Worm (Caenorhabditis elegans) whole organism, young adult: Measurements from ENCODE around the gene ZK637.14.

Experiments
- B0019.2 ChIP-seq: fragments of 200-800 bp; sonication (Bioruptor generic); conservative IDR thresholded peaks from 2 replicates; pipeline ENCODE4 v1.3.6; 2022; ENCODE audit warnings: missing genetic modification reagents, missing genetic modification characterization, missing compliant biosample characterization
- C06A6.2 ChIP-seq: fragments of 200-800 bp; sonication (Bioruptor generic); conservative IDR thresholded peaks from 2 replicates; pipeline ENCODE4 v1.3.6; 2022; ENCODE audit warnings: missing genetic modification characterization, missing compliant biosample characterization
- F37B4.10 ChIP-seq: fragments of 200-800 bp; sonication (Bioruptor generic); IDR thresholded peaks from 2 replicates; pipeline ENCODE4 v1.3.6; 2022; ENCODE audit warnings: missing genetic modification characterization, missing compliant biosample characterization
- K12H6.12 ChIP-seq: fragments of 200-800 bp; sonication (Bioruptor generic); optimal IDR thresholded peaks from 2 replicates; lab custom pipeline; 2018; ENCODE audit warnings: mild to moderate bottlenecking, missing genetic modification characterization, missing compliant biosample characterization
- akir-1 ChIP-seq: fragments of 200-800 bp; sonication (Bioruptor generic); optimal IDR thresholded peaks from 2 replicates; lab custom pipeline; 2018; ENCODE audit warnings: mild to moderate bottlenecking, missing genetic modification characterization, moderate library complexity, missing compliant biosample characterization
- ama-1 ChIP-seq, 3 experiments: fragments of 150-350 bp in 1 of 3; sonication (generic microtip) in 2 of 3; optimal IDR thresholded peaks; 2 replicates each; lab custom pipeline; 2014 to 2018; ENCODE audit warnings: missing biosample characterization in 2 of 3, missing genetic modification characterization in 2 of 3, missing genetic modification reagents in 2 of 3
- aptf-2 ChIP-seq: fragments of 200-800 bp; sonication (Bioruptor generic); conservative IDR thresholded peaks from 2 replicates; pipeline ENCODE4 v1.3.6; 2022; ENCODE audit warnings: missing genetic modification reagents, missing genetic modification characterization, missing compliant biosample characterization
- athp-1 ChIP-seq: sonication (generic microtip); optimal IDR thresholded peaks from 2 replicates; lab custom pipeline; 2017; ENCODE audit warnings: mild to moderate bottlenecking, missing genetic modification characterization, missing compliant biosample characterization
- attf-6 ChIP-seq: fragments of 200-800 bp; sonication (Bioruptor generic); IDR thresholded peaks from 2 replicates; pipeline ENCODE4 v1.3.6; 2022; ENCODE audit warnings: missing genetic modification reagents, missing genetic modification characterization, missing compliant biosample characterization
- bed-1 ChIP-seq: fragments of 200-800 bp; sonication (Bioruptor generic); IDR thresholded peaks from 2 replicates; pipeline ENCODE4 v1.3.6; 2022; ENCODE audit warnings: missing genetic modification reagents, missing genetic modification characterization, missing compliant biosample characterization
- bed-2 ChIP-seq: fragments of 200-800 bp; sonication (Bioruptor generic); IDR thresholded peaks from 2 replicates; pipeline ENCODE4 v1.3.6; 2022; ENCODE audit warnings: missing genetic modification reagents, missing genetic modification characterization, missing compliant biosample characterization
- cebp-1 ChIP-seq, 2 experiments: fragments of 200-800 bp in 1 of 2; sonication (Bioruptor generic) in 1 of 2; sonication (generic microtip) in 1 of 2; IDR thresholded peaks in 1 of 2; optimal IDR thresholded peaks in 1 of 2; 2 replicates each; pipeline versions ENCODE4 v1.3.6 to Lab custom; 2017 to 2022; ENCODE audit warnings: missing compliant biosample characterization in 2 of 2, missing genetic modification characterization in 2 of 2, mild to moderate bottlenecking in 1 of 2, missing genetic modification reagents in 1 of 2, moderate library complexity in 1 of 2
- cebp-2 ChIP-seq: fragments of 200-800 bp; sonication (Bioruptor generic); IDR thresholded peaks from 2 replicates; pipeline ENCODE4 v1.3.6; 2022; ENCODE audit warnings: missing genetic modification characterization, missing compliant biosample characterization
- ceh-100 ChIP-seq: fragments of 200-800 bp; sonication (Bioruptor generic); IDR thresholded peaks from 2 replicates; pipeline ENCODE4 v1.3.6; 2022; ENCODE audit warnings: missing genetic modification reagents, missing genetic modification characterization, missing compliant biosample characterization
- ceh-27 ChIP-seq: fragments of 200-800 bp; sonication (Bioruptor generic); optimal IDR thresholded peaks from 2 replicates; lab custom pipeline; 2018; ENCODE audit warnings: mild to moderate bottlenecking, missing genetic modification characterization, moderate library complexity, missing compliant biosample characterization
- ceh-40 ChIP-seq: fragments of 200-800 bp; sonication (Bioruptor generic); IDR thresholded peaks from 2 replicates; pipeline ENCODE4 v1.3.6; 2022; ENCODE audit warnings: missing genetic modification characterization, missing compliant biosample characterization
- ceh-79 ChIP-seq: sonication (generic microtip); optimal IDR thresholded peaks from 2 replicates; lab custom pipeline; 2017; ENCODE audit warnings: mild to moderate bottlenecking, missing genetic modification characterization, missing compliant biosample characterization
- dpff-1 ChIP-seq: sonication (generic microtip); optimal IDR thresholded peaks from 2 replicates; lab custom pipeline; 2017; ENCODE audit warnings: mild to moderate bottlenecking, missing genetic modification characterization, missing compliant biosample characterization
- efl-1 ChIP-seq: fragments of 150-350 bp; optimal IDR thresholded peaks from 2 replicates; lab custom pipeline; 2014; ENCODE audit warnings: missing biosample characterization, missing genetic modification reagents, missing genetic modification characterization
- ekl-4 ChIP-seq: fragments of 200-800 bp; sonication (Bioruptor generic); IDR thresholded peaks from 2 replicates; pipeline ENCODE4 v1.3.6; 2022; ENCODE audit warnings: missing genetic modification reagents, missing genetic modification characterization, missing compliant biosample characterization
- ets-4 ChIP-seq: fragments of 200-800 bp; sonication (Bioruptor generic); optimal IDR thresholded peaks from 2 replicates; lab custom pipeline; 2018; ENCODE audit warnings: mild to moderate bottlenecking, missing genetic modification characterization, missing compliant biosample characterization
- him-1 ChIP-seq: sonication (generic microtip); optimal IDR thresholded peaks from 2 replicates; lab custom pipeline; 2016; ENCODE audit warnings: missing genotype, missing genetic modification reagents, missing genetic modification characterization, missing compliant biosample characterization
- hlh-12 ChIP-seq: sonication (generic microtip); optimal IDR thresholded peaks from 2 replicates; lab custom pipeline; 2016; ENCODE audit warnings: missing genetic modification characterization, missing compliant biosample characterization
- hlh-26 ChIP-seq: fragments of 200-800 bp; sonication (Bioruptor generic); conservative IDR thresholded peaks from 2 replicates; pipeline ENCODE4 v1.3.6; 2022; ENCODE audit warnings: missing genetic modification reagents, missing genetic modification characterization, missing compliant biosample characterization
- hsf-1 ChIP-seq: fragments of 200-800 bp; sonication (Bioruptor generic); IDR thresholded peaks from 2 replicates; pipeline ENCODE4 v1.3.6; 2022; ENCODE audit warnings: missing genetic modification reagents, missing genetic modification characterization, missing compliant biosample characterization
- lag-1 ChIP-seq: fragments of 200-800 bp; sonication (Bioruptor generic); IDR thresholded peaks from 2 replicates; pipeline ENCODE4 v1.3.6; 2022; ENCODE audit warnings: missing genetic modification reagents, missing genetic modification characterization, missing compliant biosample characterization
- let-607 ChIP-seq, 2 experiments: fragments of 200-800 bp in 1 of 2; sonication (Bioruptor generic) in 1 of 2; sonication (generic microtip) in 1 of 2; optimal IDR thresholded peaks; 2 replicates each; lab custom pipeline; 2016 to 2018; ENCODE audit warnings: mild to moderate bottlenecking in 2 of 2, missing compliant biosample characterization in 2 of 2, missing genetic modification characterization in 2 of 2, moderate library complexity in 2 of 2, missing genotype in 1 of 2
- lin-35 ChIP-seq, 3 experiments: fragments of 150-350 bp in 2 of 3; sonication (generic microtip) in 1 of 3; optimal IDR thresholded peaks; 2 replicates each; lab custom pipeline; 2014 to 2018; ENCODE audit warnings: missing biosample characterization in 3 of 3, missing genetic modification characterization in 3 of 3, missing genetic modification reagents in 3 of 3
- madf-10 ChIP-seq: sonication (generic microtip); optimal IDR thresholded peaks from 2 replicates; lab custom pipeline; 2016; ENCODE audit warnings: mild to moderate bottlenecking, missing genetic modification characterization, missing compliant biosample characterization
- madf-8 ChIP-seq: fragments of 200-800 bp; sonication (Bioruptor generic); conservative IDR thresholded peaks from 2 replicates; pipeline ENCODE4 v1.3.6; 2022; ENCODE audit warnings: missing genetic modification reagents, missing genetic modification characterization, missing compliant biosample characterization
- mxl-1 ChIP-seq: sonication (generic microtip); optimal IDR thresholded peaks from 2 replicates; lab custom pipeline; 2016; ENCODE audit warnings: missing genetic modification characterization, missing compliant biosample characterization
- nfya-2 ChIP-seq: fragments of 200-800 bp; sonication (Bioruptor generic); IDR thresholded peaks from 2 replicates; pipeline ENCODE4 v1.3.6; 2022; ENCODE audit warnings: missing genetic modification reagents, missing genetic modification characterization, missing compliant biosample characterization
- nfyb-1 ChIP-seq: fragments of 200-800 bp; sonication (Bioruptor generic); IDR thresholded peaks from 2 replicates; pipeline ENCODE4 v1.3.6; 2022; ENCODE audit warnings: missing genetic modification reagents, missing genetic modification characterization, missing compliant biosample characterization
- nhr-179 ChIP-seq: sonication (generic microtip); optimal IDR thresholded peaks from 2 replicates; lab custom pipeline; 2016; ENCODE audit warnings: mild to moderate bottlenecking, missing genetic modification characterization, missing compliant biosample characterization
- nhr-27 ChIP-seq: fragments of 200-800 bp; sonication (Bioruptor generic); optimal IDR thresholded peaks from 2 replicates; lab custom pipeline; 2018; ENCODE audit warnings: mild to moderate bottlenecking, missing genetic modification characterization, moderate library complexity, missing compliant biosample characterization
- rcor-1 ChIP-seq: fragments of 200-800 bp; sonication (Bioruptor generic); IDR thresholded peaks from 2 replicates; pipeline ENCODE4 v1.3.6; 2022; ENCODE audit warnings: missing genetic modification reagents, missing genetic modification characterization, missing compliant biosample characterization
- repo-1 ChIP-seq: sonication (generic microtip); optimal IDR thresholded peaks from 2 replicates; lab custom pipeline; 2017; ENCODE audit warnings: mild to moderate bottlenecking, missing genetic modification characterization, missing compliant biosample characterization
- sea-2 ChIP-seq: fragments of 200-800 bp; sonication (Bioruptor generic); IDR thresholded peaks from 2 replicates; pipeline ENCODE4 v1.3.6; 2022; ENCODE audit warnings: missing genetic modification characterization, missing compliant biosample characterization
- snpc-1.1 ChIP-seq: sonication (generic microtip); optimal IDR thresholded peaks from 2 replicates; lab custom pipeline; 2017; ENCODE audit warnings: missing genetic modification characterization, mild to moderate bottlenecking, missing compliant biosample characterization, antibody characterized with exemption, moderate library complexity, missing genotype, missing genetic modification reagents; ENCODE audit not compliant: insufficient read depth
- snpc-1.3 ChIP-seq: sonication (generic microtip); optimal IDR thresholded peaks from 2 replicates; lab custom pipeline; 2017; ENCODE audit warnings: missing genetic modification characterization, mild to moderate bottlenecking, missing compliant biosample characterization, antibody characterized with exemption, moderate library complexity, missing genotype, missing genetic modification reagents; ENCODE audit not compliant: insufficient read depth
- snpc-4 ChIP-seq, 5 experiments: fragments of 150-350 bp in 1 of 5; sonication (generic microtip) in 4 of 5; optimal IDR thresholded peaks; 2 replicates each; lab custom pipeline; 2014 to 2018; ENCODE audit warnings: missing genetic modification characterization in 5 of 5, missing biosample characterization in 3 of 5, antibody characterized with exemption in 2 of 5, mild to moderate bottlenecking in 2 of 5, missing compliant biosample characterization in 2 of 5, missing genotype in 2 of 5, moderate library complexity in 2 of 5, missing genetic modification reagents in 1 of 5
- somi-1 ChIP-seq: fragments of 200-800 bp; sonication (Bioruptor generic); optimal IDR thresholded peaks from 2 replicates; lab custom pipeline; 2018; ENCODE audit warnings: mild to moderate bottlenecking, missing genetic modification characterization, missing compliant biosample characterization
- zfh-2 ChIP-seq: fragments of 200-800 bp; sonication (Bioruptor generic); conservative IDR thresholded peaks from 2 replicates; pipeline ENCODE4 v1.3.6; 2022; ENCODE audit warnings: missing genetic modification reagents, missing genetic modification characterization, missing compliant biosample characterization
- ztf-22 ChIP-seq: fragments of 200-800 bp; sonication (Bioruptor generic); optimal IDR thresholded peaks from 2 replicates; lab custom pipeline; 2018; ENCODE audit warnings: mild to moderate bottlenecking, missing genetic modification characterization, moderate library complexity, missing compliant biosample characterization
- ztf-3 ChIP-seq: fragments of 200-800 bp; sonication (Bioruptor generic); optimal IDR thresholded peaks from 2 replicates; lab custom pipeline; 2018; ENCODE audit warnings: mild to moderate bottlenecking, missing genetic modification characterization, missing compliant biosample characterization
- ztf-6 ChIP-seq: fragments of 200-800 bp; sonication (Bioruptor generic); IDR thresholded peaks from 2 replicates; pipeline ENCODE4 v1.3.6; 2022; ENCODE audit warnings: missing genetic modification reagents, missing genetic modification characterization, missing compliant biosample characterization

Gene ZK637.14

DNA sequence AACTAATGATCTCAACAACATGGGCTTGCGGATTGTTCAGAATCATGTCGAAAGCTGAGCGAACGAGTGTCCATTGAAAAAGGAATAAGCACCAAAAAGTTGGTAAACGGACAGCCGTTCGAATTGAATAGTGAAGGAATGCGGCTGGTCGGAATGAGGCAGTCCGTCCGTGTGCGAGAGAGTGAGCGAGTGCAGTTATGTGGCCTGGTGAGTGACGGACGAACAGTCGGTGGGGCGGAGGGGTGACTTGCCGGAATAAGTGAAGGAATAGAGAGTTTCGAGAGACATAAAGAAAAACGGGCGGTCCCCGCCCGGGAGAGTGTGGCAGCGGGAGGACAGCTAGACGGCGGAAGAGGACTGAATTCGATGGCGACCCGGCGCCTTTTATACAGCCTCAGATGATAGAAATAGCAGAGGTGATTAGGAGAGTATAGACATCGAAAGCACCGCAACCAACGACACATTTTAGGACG lies 23.6 kb downstream of the ZK637.14 start (continued):
- TF ChIP-seq B0019.2 (no peak), snpc-1.3 (tag; lab: Kevin White, UChicago) (no peak), akir-1 (GFP tag; lab: Kevin White, UChicago) (peak; percentile 41), bed-1 (GFP tag; lab: Robert Waterston, UW) (peak; percentile 81; the same call in 1 of the 2 replicates), mxl-1 (tag; lab: Kevin White, UChicago) (no peak), him-1 (tag; lab: Kevin White, UChicago) (no peak), ekl-4 (peak; percentile 67), dpff-1 (tag; lab: Kevin White, UChicago) (no peak), cebp-2 (peak; percentile 73; the same call in 1 of the 2 replicates), bed-2 (GFP tag; lab: Robert Waterston, UW) (no peak), ztf-22 (GFP tag; lab: Kevin White, UChicago) (peak; percentile 83), hlh-12 (tag; lab: Kevin White, UChicago) (no peak), hlh-26 (GFP tag; lab: Robert Waterston, UW) (no peak), aptf-2 (GFP tag; lab: Robert Waterston, UW) (no peak), ceh-100 (GFP tag; lab: Robert Waterston, UW) (peak; percentile 54; the same call in 1 of the 2 replicates), F37B4.10 (GFP tag; lab: Robert Waterston, UW) (0 out of 2 replicates have a peak, but pooled peaks have one; percentile 82), snpc-4 (GFP tag; optimal IDR thresholded peaks at IDR 0.05; lab: Kevin White, UChicago) (no peak), snpc-4 (tag; optimal IDR thresholded peaks at IDR 0.05; lab: Kevin White, UChicago) (peak in 3 of 4 experiments; percentile 27 to 45 (median 27)), ama-1 (optimal IDR thresholded peaks at IDR 0.05; lab: Kevin White, UChicago) (peak; percentile 95), ama-1 (GFP tag; optimal IDR thresholded peaks at IDR 0.05; lab: Kevin White, UChicago) (no peak), efl-1 (GFP tag; lab: Kevin White, UChicago) (no peak), let-607 (tag; optimal IDR thresholded peaks at IDR 0.05; lab: Kevin White, UChicago) (peak; percentile 47 to 87), nhr-179 (tag; lab: Kevin White, UChicago) (no peak), hsf-1 (0 out of 2 replicates have a peak, but pooled peaks have one; percentile 8), snpc-1.1 (no peak), madf-8 (GFP tag; lab: Robert Waterston, UW) (no peak), somi-1 (GFP tag; lab: Kevin White, UChicago) (peak; percentile 86), lin-35 (GFP tag; optimal IDR thresholded peaks at IDR 0.05; lab: Kevin White, UChicago) (no peak), zfh-2 (GFP tag; lab: Robert Waterston, UW) (peak; percentile 98), ztf-3 (GFP tag; lab: Kevin White, UChicago) (peak; percentile 13), nhr-27 (peak; percentile 20), cebp-1 (GFP tag; IDR thresholded peaks at IDR 0.05; lab: Robert Waterston, UW) (peak; percentile 62), cebp-1 (tag; optimal IDR thresholded peaks at IDR 0.05; lab: Kevin White, UChicago) (peak; percentile 84), attf-6 (no peak), lag-1 (GFP tag; lab: Robert Waterston, UW) (no peak), sea-2 (GFP tag; lab: Robert Waterston, UW) (no peak), ceh-40 (GFP tag; lab: Robert Waterston, UW) (no peak), athp-1 (tag; lab: Kevin White, UChicago) (peak; percentile 75), repo-1 (tag; lab: Kevin White, UChicago) (peak; percentile 66), ztf-6 (no peak), rcor-1 (GFP tag; lab: Robert Waterston, UW) (0 out of 2 replicates have a peak, but pooled peaks have one; percentile 24), nfyb-1 (peak; percentile 80), madf-10 (tag; lab: Kevin White, UChicago) (peak; percentile 70), ceh-79 (peak; percentile 41), K12H6.12 (tag; lab: Kevin White, UChicago) (peak; percentile 58), ceh-27 (GFP tag; lab: Kevin White, UChicago) (no peak), C06A6.2 (peak; percentile 73), nfya-2 (GFP tag; lab: Robert Waterston, UW) (no peak), ets-4 (GFP tag; lab: Kevin White, UChicago) (peak; percentile 93)
